Worm (Caenorhabditis elegans) whole organism, L3 larva: Measurements from ENCODE around the gene srsx-11.

ENCODE experiments used
- R02D3.7 ChIP-seq: fragments of 150-350 bp; optimal IDR thresholded peaks from 2 replicates; lab custom pipeline; 2014; ENCODE audit warnings: missing biosample characterization, missing genetic modification characterization
- ZK546.5 ChIP-seq: sonication (generic microtip); optimal IDR thresholded peaks from 2 replicates; lab custom pipeline; 2017; ENCODE audit warnings: missing biosample characterization, missing genetic modification characterization
- ama-1 ChIP-seq: fragments of 150-350 bp; optimal IDR thresholded peaks from 2 replicates; lab custom pipeline; 2018
- ceh-82 ChIP-seq: fragments of 150-350 bp; optimal IDR thresholded peaks from 2 replicates; lab custom pipeline; 2014; ENCODE audit warnings: missing biosample characterization, missing genetic modification characterization
- ceh-9 ChIP-seq: sonication (generic microtip); optimal IDR thresholded peaks from 2 replicates; lab custom pipeline; 2018; ENCODE audit warnings: missing biosample characterization, missing genetic modification characterization
- egl-27 ChIP-seq: sonication (generic microtip); optimal IDR thresholded peaks from 4 replicates; lab custom pipeline; 2017; ENCODE audit warnings: missing biosample characterization, missing genetic modification reagents, missing genetic modification characterization
- egl-5 ChIP-seq: fragments of 150-350 bp; optimal IDR thresholded peaks from 2 replicates; lab custom pipeline; 2017; ENCODE audit warnings: missing biosample characterization, missing genetic modification reagents, missing genetic modification characterization, inconsistent platforms
- elt-1 ChIP-seq: fragments of 150-350 bp; optimal IDR thresholded peaks from 2 replicates; lab custom pipeline; 2014; ENCODE audit warnings: missing biosample characterization, missing genetic modification characterization
- elt-2 ChIP-seq: sonication (generic microtip); optimal IDR thresholded peaks from 2 replicates; lab custom pipeline; 2016; ENCODE audit warnings: missing genetic modification reagents, mild to moderate bottlenecking, missing genetic modification characterization, missing compliant biosample characterization
- elt-3 ChIP-seq, 3 experiments: fragments of 150-350 bp in 1 of 3; sonication (generic microtip) in 2 of 3; optimal IDR thresholded peaks; 2 replicates in 2 of 3; 4 replicates in 1 of 3; lab custom pipeline; 2014 to 2017; ENCODE audit warnings: missing biosample characterization in 3 of 3, missing genetic modification characterization in 3 of 3
- eor-1 ChIP-seq, 2 experiments: fragments of 150-350 bp; optimal IDR thresholded peaks; 2 replicates each; lab custom pipeline; 2014 to 2018; ENCODE audit warnings: missing biosample characterization in 2 of 2, missing genetic modification characterization in 2 of 2
- fkh-10 ChIP-seq: sonication (generic microtip); optimal IDR thresholded peaks from 2 replicates; lab custom pipeline; 2017; ENCODE audit warnings: missing biosample characterization, missing genetic modification reagents, missing genetic modification characterization
- fkh-2 ChIP-seq: fragments of 150-350 bp; optimal IDR thresholded peaks from 2 replicates; lab custom pipeline; 2014; ENCODE audit warnings: missing biosample characterization, missing genetic modification reagents, missing genetic modification characterization
- hmg-11 ChIP-seq: sonication (generic microtip); optimal IDR thresholded peaks from 2 replicates; lab custom pipeline; 2016; ENCODE audit warnings: missing genetic modification characterization, missing compliant biosample characterization
- lin-15B ChIP-seq: fragments of 150-350 bp; optimal IDR thresholded peaks from 2 replicates; lab custom pipeline; 2014; ENCODE audit warnings: missing biosample characterization, missing genetic modification characterization
- lin-39 ChIP-seq: fragments of 150-350 bp; optimal IDR thresholded peaks from 2 replicates; lab custom pipeline; 2018; ENCODE audit warnings: missing biosample characterization, missing genetic modification reagents, missing genetic modification characterization
- lsy-12 ChIP-seq: sonication (generic microtip); optimal IDR thresholded peaks from 2 replicates; lab custom pipeline; 2016; ENCODE audit warnings: mild to moderate bottlenecking, missing genetic modification characterization, missing compliant biosample characterization
- mdl-1 ChIP-seq: fragments of 150-350 bp; optimal IDR thresholded peaks from 2 replicates; lab custom pipeline; 2014; ENCODE audit warnings: missing biosample characterization, missing genetic modification characterization
- nfya-1 ChIP-seq: sonication (generic microtip); optimal IDR thresholded peaks from 2 replicates; lab custom pipeline; 2017; ENCODE audit warnings: missing genetic modification characterization, mild to moderate bottlenecking, missing compliant biosample characterization, antibody characterized with exemption, moderate library complexity; ENCODE audit not compliant: insufficient read depth
- nhr-23 ChIP-seq: fragments of 150-350 bp; optimal IDR thresholded peaks from 2 replicates; lab custom pipeline; 2014; ENCODE audit warnings: missing biosample characterization, missing genetic modification reagents, missing genetic modification characterization
- nhr-237 ChIP-seq: fragments of 150-350 bp; optimal IDR thresholded peaks from 2 replicates; lab custom pipeline; 2014; ENCODE audit warnings: missing biosample characterization, missing genetic modification characterization
- nhr-25 ChIP-seq: sonication (generic microtip); optimal IDR thresholded peaks from 2 replicates; lab custom pipeline; 2017; ENCODE audit warnings: missing biosample characterization, missing genetic modification characterization
- nhr-43 ChIP-seq: sonication (generic microtip); optimal IDR thresholded peaks from 2 replicates; lab custom pipeline; 2016; ENCODE audit warnings: mild to moderate bottlenecking, missing genetic modification characterization, missing compliant biosample characterization; ENCODE audit not compliant: poor library complexity, severe bottlenecking
- nhr-67 ChIP-seq: fragments of 150-350 bp; optimal IDR thresholded peaks from 2 replicates; lab custom pipeline; 2014; ENCODE audit warnings: missing biosample characterization, missing genetic modification characterization
- nhr-76 ChIP-seq: fragments of 150-350 bp; sonication (generic microtip); optimal IDR thresholded peaks from 5 replicates; lab custom pipeline; 2014; ENCODE audit warnings: missing biosample characterization, missing genetic modification characterization
- nhr-77 ChIP-seq: fragments of 150-350 bp; optimal IDR thresholded peaks from 2 replicates; lab custom pipeline; 2014; ENCODE audit warnings: missing biosample characterization, missing genetic modification characterization
- pha-4 ChIP-seq: fragments of 150-350 bp; optimal IDR thresholded peaks from 2 replicates; lab custom pipeline; 2014; ENCODE audit warnings: missing biosample characterization, missing genetic modification reagents, missing genetic modification characterization
- pqm-1 ChIP-seq: fragments of 150-350 bp; optimal IDR thresholded peaks from 2 replicates; lab custom pipeline; 2017; ENCODE audit warnings: missing biosample characterization, missing genetic modification characterization, inconsistent platforms
- sea-2 ChIP-seq: fragments of 150-350 bp; sonication (generic microtip); optimal IDR thresholded peaks from 4 replicates; lab custom pipeline; 2014; ENCODE audit warnings: missing biosample characterization, missing genetic modification reagents, missing genetic modification characterization
- skn-1 ChIP-seq: fragments of 150-350 bp; optimal IDR thresholded peaks from 2 replicates; lab custom pipeline; 2014; ENCODE audit warnings: missing biosample characterization, missing genetic modification characterization
- snpc-4 ChIP-seq: fragments of 150-350 bp; optimal IDR thresholded peaks from 2 replicates; lab custom pipeline; 2014; ENCODE audit warnings: missing biosample characterization, missing genetic modification characterization
- unc-39 ChIP-seq: sonication (generic microtip); optimal IDR thresholded peaks from 4 replicates; lab custom pipeline; 2017; ENCODE audit warnings: missing biosample characterization, missing genetic modification characterization
- zag-1 ChIP-seq: fragments of 150-350 bp; optimal IDR thresholded peaks from 2 replicates; lab custom pipeline; 2014; ENCODE audit warnings: missing biosample characterization, missing genetic modification characterization
- ztf-4 ChIP-seq: fragments of 150-350 bp; optimal IDR thresholded peaks from 2 replicates; lab custom pipeline; 2014; ENCODE audit warnings: missing biosample characterization, missing genetic modification characterization

Gene srsx-11

DNA sequence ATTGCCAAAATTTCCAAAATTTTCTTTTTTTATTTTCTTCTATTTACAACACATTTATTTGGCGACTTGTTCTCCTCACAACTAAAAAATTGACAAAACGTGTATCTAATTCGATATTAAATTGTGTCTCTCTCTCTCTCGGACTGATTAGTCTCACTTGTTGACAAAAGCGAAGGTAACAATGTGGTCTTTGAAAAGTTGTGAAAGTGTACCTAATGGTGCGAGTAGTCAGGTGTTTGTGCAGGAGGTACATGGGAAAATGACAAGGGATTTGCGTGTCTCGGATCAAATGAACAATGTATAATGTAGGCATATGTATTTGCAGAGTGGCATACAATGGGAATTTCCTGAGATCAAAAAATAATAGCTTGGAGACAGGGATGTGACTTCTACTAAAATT lies 9.5 kb downstream of the srsx-11 start:
- no peak for TF ChIP-seq unc-39 (tag; lab: Kevin White, UChicago)
- no peak for TF ChIP-seq hmg-11
- peak; percentile 14 for TF ChIP-seq pqm-1
- TF ChIP-seq lin-15B (tag; lab: Kevin White, UChicago) = no peak
- no peak for TF ChIP-seq elt-1 (tag; lab: Kevin White, UChicago)
- no peak for TF ChIP-seq zag-1 (tag; lab: Kevin White, UChicago)
- no peak for TF ChIP-seq sea-2
- TF ChIP-seq pha-4 (tag; lab: Kevin White, UChicago) = peak; percentile 87
- TF ChIP-seq elt-3 (tag; optimal IDR thresholded peaks at IDR 0.05; lab: Kevin White, UChicago) = no peak

DNA sequence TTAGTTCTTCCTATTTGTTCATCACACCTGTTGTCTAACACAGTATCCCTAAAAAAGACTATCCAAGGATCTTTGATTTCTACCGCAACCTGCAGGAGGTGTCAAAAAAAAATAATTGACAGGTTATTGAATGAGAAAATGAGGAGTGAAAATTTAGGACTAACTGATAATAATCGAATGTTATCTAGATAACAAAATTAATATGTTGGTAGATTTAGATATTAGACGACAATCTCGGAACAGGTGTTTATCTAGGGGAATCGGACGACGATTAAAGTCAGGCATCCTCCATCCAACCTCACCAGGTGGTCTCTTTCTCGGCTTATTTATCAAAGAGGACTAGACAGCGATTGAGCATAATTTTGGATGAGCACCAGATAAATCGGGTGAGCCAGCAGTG lies 10.2 kb downstream of the srsx-11 start:
- TF ChIP-seq elt-3 (tag; optimal IDR thresholded peaks at IDR 0.05; lab: Kevin White, UChicago) (no peak), mdl-1 (tag; lab: Kevin White, UChicago) (no peak), snpc-4 (tag; lab: Kevin White, UChicago) (no peak), nhr-43 (tag; lab: Kevin White, UChicago) (no peak), lin-39 (tag; lab: Kevin White, UChicago) (no peak)
- TF ChIP-seq, all 47 proteins: peak for 0

DNA sequence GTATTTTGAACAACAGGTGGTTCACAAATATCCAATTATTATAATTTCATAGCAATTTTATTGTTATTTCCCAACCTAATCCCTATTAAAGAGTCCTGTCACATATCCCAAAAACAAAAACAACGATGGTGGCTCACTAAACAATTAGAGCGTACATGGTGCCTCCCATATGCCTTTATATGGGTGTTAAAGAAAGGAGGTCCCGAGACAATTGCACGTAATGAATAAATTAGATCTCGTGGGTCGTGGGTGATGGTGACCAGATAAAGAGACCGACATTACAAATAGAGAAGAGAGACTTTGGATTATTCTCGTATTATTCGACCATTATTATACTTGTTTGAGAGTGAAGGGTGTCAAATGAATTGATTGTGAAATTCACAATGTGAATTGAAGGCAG lies 11.7 kb downstream of the srsx-11 start:
- TF ChIP-seq nhr-23 (tag; lab: Kevin White, UChicago) (no peak), nhr-25 (no peak), snpc-4 (tag; lab: Kevin White, UChicago) (no peak), ama-1 (lab: Kevin White, UChicago) (no peak), ceh-9 (tag; lab: Kevin White, UChicago) (no peak), eor-1 (tag; optimal IDR thresholded peaks at IDR 0.05; lab: Kevin White, UChicago) (no peak), fkh-2 (tag; lab: Kevin White, UChicago) (no peak), nhr-76 (tag; lab: Kevin White, UChicago) (no peak), ztf-4 (no peak), nhr-67 (no peak), unc-39 (tag; lab: Kevin White, UChicago) (no peak), hmg-11 (no peak), egl-27 (tag; lab: Kevin White, UChicago) (no peak), elt-1 (tag; lab: Kevin White, UChicago) (no peak), nhr-237 (tag; lab: Kevin White, UChicago) (no peak), elt-3 (tag; optimal IDR thresholded peaks at IDR 0.05; lab: Kevin White, UChicago) (no peak), pqm-1 (no peak), pha-4 (tag; lab: Kevin White, UChicago) (no peak), egl-5 (no peak), mdl-1 (tag; lab: Kevin White, UChicago) (no peak)

DNA sequence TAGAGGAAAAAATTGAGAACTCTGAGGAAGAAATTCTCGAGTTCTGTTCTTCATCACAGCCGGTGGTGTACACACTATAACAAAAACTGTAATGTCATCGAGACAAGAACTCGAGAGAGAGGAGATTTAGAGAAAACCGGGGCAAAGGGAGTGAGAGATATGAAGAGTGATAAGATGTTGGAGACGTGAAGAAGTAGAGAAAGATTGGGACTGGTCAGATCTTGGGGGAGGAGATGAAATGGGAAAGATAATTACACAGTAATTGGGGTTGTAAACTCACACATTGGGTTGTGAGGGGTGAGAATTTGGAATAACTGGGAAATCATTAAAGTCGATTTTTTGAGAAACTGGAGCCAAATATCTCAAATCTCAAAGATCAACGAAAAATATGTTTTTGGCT lies 13.2 kb downstream of the srsx-11 start:
- no peak for TF ChIP-seq fkh-10 (GFP tag; lab: Kevin White, UChicago)
- no peak for TF ChIP-seq sea-2
- no peak for TF ChIP-seq elt-3 (tag; optimal IDR thresholded peaks at IDR 0.05; lab: Kevin White, UChicago)
- no peak for TF ChIP-seq lin-39 (tag; lab: Kevin White, UChicago)
- peak; percentile 80 for TF ChIP-seq elt-1 (tag; lab: Kevin White, UChicago)
- TF ChIP-seq ceh-82 (tag; lab: Kevin White, UChicago) = no peak
- TF ChIP-seq eor-1 (tag; optimal IDR thresholded peaks at IDR 0.05; lab: Kevin White, UChicago) = no peak
- no peak for TF ChIP-seq fkh-2 (tag; lab: Kevin White, UChicago)
- no peak for TF ChIP-seq R02D3.7 (tag; lab: Kevin White, UChicago)
- peak; percentile 55 for TF ChIP-seq nfya-1 (tag; lab: Kevin White, UChicago)
- peak; percentile 38 for TF ChIP-seq nhr-23 (tag; lab: Kevin White, UChicago)
- TF ChIP-seq hmg-11 = peak; percentile 15
- no peak for TF ChIP-seq lin-15B (tag; lab: Kevin White, UChicago)
- TF ChIP-seq lsy-12 (tag; lab: Kevin White, UChicago) = no peak

DNA sequence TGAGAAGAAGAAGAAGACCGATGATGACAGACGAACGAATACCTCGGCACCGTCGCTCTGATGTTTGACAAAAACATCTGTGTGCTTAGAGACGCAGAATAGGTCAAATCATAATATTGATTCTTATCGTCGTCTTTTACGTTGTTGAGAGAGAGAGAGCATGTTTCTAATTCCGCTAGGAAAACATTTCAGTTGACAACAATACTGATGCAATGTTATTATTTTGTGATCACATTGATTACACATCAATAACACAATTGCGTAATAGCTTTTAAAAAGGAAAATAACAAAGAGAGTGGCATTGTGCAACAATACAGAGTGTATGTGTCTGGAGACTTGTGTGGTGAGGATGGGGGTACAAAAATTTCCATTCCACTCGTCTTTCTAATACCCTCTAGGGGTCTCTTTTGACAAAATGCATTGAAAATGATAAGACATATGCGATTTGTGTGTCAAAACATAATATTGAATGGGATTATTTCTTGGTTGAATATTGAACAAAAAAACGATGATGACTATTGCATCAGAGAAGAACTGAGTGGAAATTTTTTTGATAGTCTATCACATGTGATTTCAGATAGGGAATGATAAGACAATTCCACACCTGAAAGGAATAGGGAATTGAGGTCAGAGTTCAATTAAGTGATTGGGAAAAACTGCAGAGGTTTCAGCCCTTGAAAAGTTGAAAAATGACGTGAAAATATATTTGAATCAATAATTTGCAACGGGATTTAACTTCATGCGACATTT lies 14.1 kb downstream of the srsx-11 start:
- peak; percentile 5 for TF ChIP-seq pqm-1
- no peak for TF ChIP-seq fkh-2 (tag; lab: Kevin White, UChicago)
- peak; percentile 85 for TF ChIP-seq elt-2 (tag; lab: Kevin White, UChicago)
- TF ChIP-seq egl-5 = no peak
- TF ChIP-seq pha-4 (tag; lab: Kevin White, UChicago) = peak; percentile 78
- peak; percentile 86 for TF ChIP-seq skn-1
- TF ChIP-seq unc-39 (tag; lab: Kevin White, UChicago) = no peak
- no peak for TF ChIP-seq eor-1 (tag; optimal IDR thresholded peaks at IDR 0.05; lab: Kevin White, UChicago)
- TF ChIP-seq ZK546.5 (tag; lab: Kevin White, UChicago) = no peak
- no peak for TF ChIP-seq nfya-1 (tag; lab: Kevin White, UChicago)
- no peak for TF ChIP-seq ztf-4
- TF ChIP-seq nhr-77 (tag; lab: Kevin White, UChicago) = no peak
